Worm (Caenorhabditis elegans) whole organism, midembryonic: ENCODE data around the gene sqt-1.

Experiments
- T22C8.4 ChIP-seq: fragments of 200-800 bp; sonication (Bioruptor generic); IDR thresholded peaks from 2 replicates; pipeline ENCODE4 v1.3.6; 2022; ENCODE audit warnings: missing genetic modification characterization, missing compliant biosample characterization
- cog-1 ChIP-seq: sonication (generic microtip); optimal IDR thresholded peaks from 2 replicates; lab custom pipeline; 2016; ENCODE audit warnings: missing genetic modification characterization, missing compliant biosample characterization
- flt-1 ChIP-seq: fragments of 200-800 bp; sonication (Bioruptor generic); IDR thresholded peaks from 2 replicates; pipeline ENCODE4 v1.3.6; 2022; ENCODE audit warnings: missing genetic modification characterization, missing compliant biosample characterization
- klf-2 ChIP-seq: fragments of 200-800 bp; sonication (Bioruptor generic); conservative IDR thresholded peaks from 2 replicates; pipeline ENCODE4 v1.3.6; 2022; ENCODE audit warnings: missing genetic modification reagents, missing genetic modification characterization, missing compliant biosample characterization
- med-1 ChIP-seq: sonication (generic microtip); optimal IDR thresholded peaks from 2 replicates; lab custom pipeline; 2017; ENCODE audit warnings: missing genetic modification characterization, mild to moderate bottlenecking, missing compliant biosample characterization, antibody characterized with exemption, missing genetic modification reagents; ENCODE audit not compliant: insufficient read depth
- ref-1 ChIP-seq: fragments of 200-800 bp; sonication (Bioruptor generic); conservative IDR thresholded peaks from 2 replicates; pipeline ENCODE4 v1.3.6; 2022; ENCODE audit warnings: missing genetic modification reagents, missing genetic modification characterization, missing compliant biosample characterization
- tab-1 ChIP-seq: fragments of 200-800 bp; sonication (Bioruptor generic); IDR thresholded peaks from 2 replicates; pipeline ENCODE4 v1.3.6; 2022; ENCODE audit warnings: missing genetic modification characterization, missing compliant biosample characterization
- ztf-23 ChIP-seq: fragments of 200-800 bp; sonication (Bioruptor generic); IDR thresholded peaks from 2 replicates; pipeline ENCODE4 v1.3.6; 2022; ENCODE audit warnings: missing genetic modification reagents, missing genetic modification characterization, missing compliant biosample characterization
- ztf-29 ChIP-seq: fragments of 200-800 bp; sonication (Bioruptor generic); IDR thresholded peaks from 2 replicates; pipeline ENCODE4 v1.3.6; 2022; ENCODE audit warnings: missing genetic modification reagents, missing genetic modification characterization, missing compliant biosample characterization

The sqt-1 gene

DNA sequence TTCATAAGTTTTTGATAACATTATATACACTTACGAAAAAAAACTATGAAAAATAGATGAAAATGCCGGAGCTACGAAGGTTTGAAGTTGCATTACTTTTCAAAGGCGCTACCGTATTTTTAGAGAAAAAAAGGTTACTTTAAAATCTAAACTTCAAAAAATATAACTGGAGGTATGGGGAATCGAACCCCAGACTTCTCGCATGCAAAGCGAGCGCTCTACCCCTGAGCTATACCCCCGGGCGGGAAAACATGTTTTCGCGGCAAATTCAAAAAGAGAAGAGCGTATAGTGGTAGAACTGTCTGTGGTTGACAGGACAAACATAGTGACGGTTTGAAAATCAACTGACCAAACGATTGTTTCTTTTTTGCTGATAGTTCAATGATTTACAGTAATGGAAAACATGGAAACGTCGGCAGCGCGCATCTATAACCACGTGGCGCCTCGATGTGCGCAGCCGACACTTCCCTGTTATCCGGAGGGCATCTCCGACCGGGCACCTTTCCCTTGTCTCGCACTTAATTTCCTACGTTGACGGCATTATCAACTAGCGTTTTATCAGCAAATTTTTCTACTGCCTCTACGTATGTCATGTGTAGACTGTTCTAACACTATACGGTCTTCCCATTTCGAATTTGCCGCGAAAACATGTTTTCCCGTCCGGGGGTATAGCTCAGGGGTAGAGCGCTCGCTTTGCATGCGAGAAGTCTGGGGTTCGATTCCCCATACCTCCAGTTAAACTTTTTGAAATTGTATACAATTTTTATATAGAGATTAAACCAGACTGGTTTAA is 3.6 kb downstream of the sqt-1 start:
- TF ChIP-seq tab-1 (GFP tag; lab: Robert Waterston, UW) (no peak), klf-2 (GFP tag; lab: Robert Waterston, UW) (no peak)

DNA sequence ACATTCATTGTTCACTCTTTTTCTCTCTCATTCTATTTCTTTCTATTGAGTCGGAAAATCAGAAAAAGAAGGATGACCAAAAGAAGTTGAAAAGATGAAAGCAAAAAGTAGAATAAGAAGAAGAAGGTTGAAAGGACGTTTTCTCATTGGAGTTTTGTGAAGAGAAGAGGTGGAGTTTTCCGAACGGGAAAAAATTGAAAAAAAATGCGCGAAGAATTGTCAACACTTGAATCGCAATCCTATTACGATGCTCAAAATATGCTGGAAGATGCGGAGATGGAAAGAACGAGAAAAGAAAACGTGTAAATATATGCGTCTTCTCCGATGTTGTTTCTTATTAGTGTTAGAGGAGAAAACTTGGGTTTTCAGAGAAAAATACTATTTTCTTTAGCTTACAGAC is 4.3 kb downstream of the sqt-1 start:
- TF ChIP-seq ref-1 (GFP tag; lab: Robert Waterston, UW) (no peak), klf-2 (GFP tag; lab: Robert Waterston, UW) (no peak), ztf-23 (GFP tag; lab: Robert Waterston, UW) (no peak), cog-1 (tag; lab: Kevin White, UChicago) (no peak), tab-1 (GFP tag; lab: Robert Waterston, UW) (no peak), T22C8.4 (GFP tag; lab: Robert Waterston, UW) (no peak), med-1 (no peak), ztf-29 (GFP tag; lab: Robert Waterston, UW) (no peak), flt-1 (GFP tag; lab: Robert Waterston, UW) (no peak)

DNA sequence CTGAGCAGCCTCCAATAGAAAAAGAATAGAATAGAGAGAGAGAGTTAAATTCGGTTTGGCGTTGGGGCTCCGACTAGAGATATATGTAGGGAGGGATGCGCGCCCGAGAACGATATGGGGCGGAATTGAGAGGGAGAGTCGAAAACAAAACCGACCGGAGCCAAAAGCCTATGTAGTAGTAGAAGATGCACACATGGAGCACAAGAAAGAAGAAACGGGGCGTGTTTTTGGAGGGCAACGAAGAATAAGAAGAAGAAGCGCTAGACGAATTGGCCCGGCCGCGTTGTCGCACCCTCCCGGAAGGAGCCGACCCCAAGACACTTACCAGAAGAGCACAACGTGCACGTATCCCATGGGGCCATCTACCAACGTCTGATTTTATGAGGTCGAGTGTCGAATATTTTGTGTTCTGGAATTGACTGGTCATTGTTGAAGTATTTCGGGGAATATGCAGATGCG is 8.6 kb downstream of the sqt-1 start, which contains the start of gene tag-180:
Gene tag-180 (minus strand): TSS at position 409 of the 459 bp plus-strand sequence.
- no peak for TF ChIP-seq med-1

DNA sequence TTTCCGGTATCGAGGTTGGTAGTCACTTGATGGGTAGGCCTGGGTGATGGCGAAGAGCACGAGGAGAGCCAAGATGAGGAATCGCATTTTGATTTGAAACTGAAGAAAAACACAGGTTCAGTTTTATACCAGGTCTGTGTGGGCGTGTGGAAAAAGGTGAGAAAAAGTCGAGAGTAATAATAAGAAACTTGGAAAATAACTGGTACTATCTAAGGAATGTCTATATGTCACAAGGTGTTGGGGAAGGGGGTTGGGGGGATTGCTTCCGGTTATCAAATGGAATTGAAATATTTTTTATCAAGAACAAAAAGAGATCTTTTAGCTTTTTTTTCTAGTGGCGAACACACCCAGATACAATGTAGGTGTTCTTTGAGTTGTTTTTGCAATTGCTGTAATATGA is 18.0 kb downstream of the sqt-1 start, which contains the start of gene nlp-51:
Gene nlp-51 (minus strand): TSS at position 101 of the 400 bp plus-strand sequence.
- TF ChIP-seq flt-1 (GFP tag; lab: Robert Waterston, UW) (no peak), cog-1 (tag; lab: Kevin White, UChicago) (no peak), ztf-29 (GFP tag; lab: Robert Waterston, UW) (no peak), med-1 (no peak), ref-1 (GFP tag; lab: Robert Waterston, UW) (no peak), tab-1 (GFP tag; lab: Robert Waterston, UW) (no peak), ztf-23 (GFP tag; lab: Robert Waterston, UW) (no peak), klf-2 (GFP tag; lab: Robert Waterston, UW) (no peak)

DNA sequence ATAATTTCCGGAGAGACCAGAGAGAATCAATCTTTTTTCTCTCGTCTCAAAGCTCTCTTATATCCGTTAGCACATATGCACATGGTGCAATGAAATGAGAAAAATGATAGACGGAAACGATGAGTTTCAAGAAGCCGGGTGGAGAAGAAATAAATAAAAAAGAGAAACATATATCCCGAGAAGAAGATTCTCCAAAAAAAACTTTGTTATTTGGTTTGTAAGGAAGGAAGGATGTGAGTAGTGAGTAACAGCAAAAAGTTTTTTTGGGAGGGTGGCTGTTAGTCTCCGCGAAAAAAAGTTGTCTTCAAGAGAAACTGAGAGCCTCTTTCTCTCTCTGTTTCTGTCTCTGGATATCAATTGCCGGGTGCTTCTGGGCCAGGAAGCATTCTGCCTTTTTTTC is 21.0 kb downstream of the sqt-1 start:
- TF ChIP-seq ref-1 (GFP tag; lab: Robert Waterston, UW): no peak
- TF ChIP-seq T22C8.4 (GFP tag; lab: Robert Waterston, UW): no peak
- TF ChIP-seq tab-1 (GFP tag; lab: Robert Waterston, UW): no peak
- TF ChIP-seq med-1: no peak
- no peak for TF ChIP-seq cog-1 (tag; lab: Kevin White, UChicago)
- TF ChIP-seq flt-1 (GFP tag; lab: Robert Waterston, UW): no peak
- TF ChIP-seq ztf-23 (GFP tag; lab: Robert Waterston, UW): no peak
- TF ChIP-seq klf-2 (GFP tag; lab: Robert Waterston, UW): no peak
- TF ChIP-seq ztf-29 (GFP tag; lab: Robert Waterston, UW): no peak

DNA sequence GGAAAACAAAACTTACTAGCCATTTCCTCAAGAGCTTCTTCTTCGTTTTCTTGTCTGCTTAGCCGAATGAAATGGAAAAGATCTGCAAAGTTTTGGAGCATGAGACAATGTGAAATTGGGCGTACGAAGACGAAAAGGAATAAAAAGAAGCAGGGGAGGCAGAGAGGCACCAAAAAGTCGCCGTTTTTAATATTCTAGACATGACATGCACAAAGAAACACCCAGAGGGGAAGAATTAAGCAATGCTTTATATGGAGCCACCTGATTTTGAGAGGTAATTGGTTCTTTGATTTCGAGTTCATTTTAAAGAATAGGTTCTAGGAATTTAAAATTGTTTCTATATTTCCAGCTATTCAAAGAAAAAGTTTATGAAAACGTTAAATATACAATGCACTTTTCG is 23.5 kb downstream of the sqt-1 start, which contains the start of gene T24F1.4:
Gene T24F1.4 (minus strand): TSS at position 101 of the 400 bp plus-strand sequence.
- TF ChIP-seq ztf-23 (GFP tag; lab: Robert Waterston, UW): no peak
- TF ChIP-seq ztf-29 (GFP tag; lab: Robert Waterston, UW): no peak
- no peak for TF ChIP-seq med-1
- TF ChIP-seq T22C8.4 (GFP tag; lab: Robert Waterston, UW): no peak
- no peak for TF ChIP-seq cog-1 (tag; lab: Kevin White, UChicago)
- no peak for TF ChIP-seq flt-1 (GFP tag; lab: Robert Waterston, UW)
- no peak for TF ChIP-seq ref-1 (GFP tag; lab: Robert Waterston, UW)
- no peak for TF ChIP-seq klf-2 (GFP tag; lab: Robert Waterston, UW)
- no peak for TF ChIP-seq tab-1 (GFP tag; lab: Robert Waterston, UW)

DNA sequence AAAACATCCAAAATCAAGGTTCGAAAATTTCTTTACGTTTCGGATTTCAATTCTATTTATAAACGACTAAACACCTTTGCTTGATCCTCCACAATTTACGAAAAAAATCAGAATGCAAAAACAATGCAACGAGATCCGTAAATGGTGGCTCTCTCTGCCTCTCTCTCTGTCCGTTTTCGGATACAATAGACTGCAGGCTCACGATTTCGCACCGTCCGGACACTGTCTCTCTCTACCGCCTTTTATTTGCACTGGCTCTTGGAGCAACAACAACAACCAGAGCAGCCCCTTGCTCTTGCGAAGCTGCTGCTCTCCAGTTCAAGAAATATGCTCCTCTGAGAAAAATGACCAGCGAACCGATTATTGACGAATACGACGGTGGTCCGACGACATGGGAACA is 25.4 kb downstream of the sqt-1 start, which contains the start of gene T24F1.7:
Gene T24F1.7 (plus strand): TSS at position 301 of the 400 bp plus-strand sequence.
- 0 out of 2 replicates have a peak, but pooled peaks have one; percentile 13 for TF ChIP-seq tab-1 (GFP tag; lab: Robert Waterston, UW)
- TF ChIP-seq T22C8.4 (GFP tag; lab: Robert Waterston, UW): no peak

DNA sequence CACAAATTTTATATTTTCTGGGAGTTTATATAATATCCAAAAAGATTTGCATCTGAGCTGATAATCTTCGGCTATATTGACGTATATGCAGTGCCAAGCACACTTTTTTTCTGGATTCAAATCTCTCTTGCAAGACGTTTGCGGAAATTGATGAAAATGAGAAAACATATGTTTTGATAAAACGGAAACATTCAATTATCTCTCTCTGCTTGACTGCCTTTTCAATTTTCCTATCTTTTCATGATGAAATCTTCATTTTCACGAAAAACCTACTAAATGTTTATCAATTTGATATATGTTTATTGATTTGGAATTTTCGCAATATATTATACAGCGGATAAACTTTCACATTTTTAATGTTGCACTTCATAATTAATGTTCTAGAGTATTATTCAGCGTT is 29.7 kb downstream of the sqt-1 start:
- TF ChIP-seq cog-1 (tag; lab: Kevin White, UChicago): no peak
- TF ChIP-seq klf-2 (GFP tag; lab: Robert Waterston, UW): no peak
- no peak for TF ChIP-seq ref-1 (GFP tag; lab: Robert Waterston, UW)
- no peak for TF ChIP-seq med-1
- no peak for TF ChIP-seq tab-1 (GFP tag; lab: Robert Waterston, UW)
- TF ChIP-seq ztf-29 (GFP tag; lab: Robert Waterston, UW): no peak

DNA sequence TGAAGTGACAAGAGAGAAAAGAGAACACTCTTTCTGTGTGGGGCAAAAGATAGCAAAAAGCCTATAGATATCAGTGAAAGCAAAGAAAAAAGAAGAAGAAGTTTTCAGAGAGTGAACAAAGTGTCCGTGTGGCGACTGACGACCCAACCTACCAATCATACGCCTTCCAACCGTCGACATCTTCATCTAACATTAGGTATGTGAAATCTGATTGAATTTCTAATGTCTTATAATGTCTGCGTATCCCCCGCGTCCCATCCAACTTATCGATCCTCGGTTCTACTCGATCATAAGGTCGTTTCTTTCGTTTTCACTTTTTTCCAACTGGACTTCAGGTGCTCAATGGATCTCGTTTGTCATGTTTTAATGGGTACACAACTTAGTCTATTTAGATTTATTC is 30.3 kb downstream of the sqt-1 start:
- no peak for TF ChIP-seq ztf-23 (GFP tag; lab: Robert Waterston, UW)
- no peak for TF ChIP-seq T22C8.4 (GFP tag; lab: Robert Waterston, UW)
- no peak for TF ChIP-seq med-1
- TF ChIP-seq ztf-29 (GFP tag; lab: Robert Waterston, UW): no peak
- no peak for TF ChIP-seq klf-2 (GFP tag; lab: Robert Waterston, UW)
- TF ChIP-seq flt-1 (GFP tag; lab: Robert Waterston, UW): no peak
- no peak for TF ChIP-seq cog-1 (tag; lab: Kevin White, UChicago)
- TF ChIP-seq tab-1 (GFP tag; lab: Robert Waterston, UW): no peak
